Worm (Caenorhabditis elegans) whole organism, young adult: Measurements from ENCODE around the gene srd-33.
A peak's percentile ranks its signal among the peaks of the same experiment; 100 is the strongest.

Experiments
- B0019.2 ChIP-seq: fragments of 200-800 bp; sonication (Bioruptor generic); conservative IDR thresholded peaks from 2 replicates; pipeline ENCODE4 v1.3.6; 2022; ENCODE audit warnings: missing genetic modification reagents, missing genetic modification characterization, missing compliant biosample characterization
- B0035.1 ChIP-seq: sonication (generic microtip); optimal IDR thresholded peaks from 2 replicates; lab custom pipeline; 2016; ENCODE audit warnings: missing genetic modification characterization, mild to moderate bottlenecking, missing compliant biosample characterization, missing genotype, missing genetic modification reagents
- B0336.3 ChIP-seq: fragments of 200-800 bp; sonication (Bioruptor generic); IDR thresholded peaks from 2 replicates; pipeline ENCODE4 v1.3.6; 2022; ENCODE audit warnings: missing genetic modification characterization, missing compliant biosample characterization
- C06A6.2 ChIP-seq: fragments of 200-800 bp; sonication (Bioruptor generic); conservative IDR thresholded peaks from 2 replicates; pipeline ENCODE4 v1.3.6; 2022; ENCODE audit warnings: missing genetic modification characterization, missing compliant biosample characterization
- F23B12.7 ChIP-seq: sonication (generic microtip); optimal IDR thresholded peaks from 2 replicates; lab custom pipeline; 2017; ENCODE audit warnings: missing genetic modification characterization, mild to moderate bottlenecking, missing compliant biosample characterization, antibody characterized with exemption, moderate library complexity; ENCODE audit not compliant: insufficient read depth
- F39B2.1 ChIP-seq: fragments of 200-800 bp; sonication (Bioruptor generic); IDR thresholded peaks from 2 replicates; pipeline ENCODE4 v1.3.6; 2022; ENCODE audit warnings: missing genetic modification reagents, missing genetic modification characterization, missing compliant biosample characterization
- F57A8.1 ChIP-seq: fragments of 200-800 bp; sonication (Bioruptor generic); optimal IDR thresholded peaks from 2 replicates; lab custom pipeline; 2018; ENCODE audit warnings: mild to moderate bottlenecking, missing genetic modification characterization, moderate library complexity, missing compliant biosample characterization
- F57C9.4 ChIP-seq: sonication (generic microtip); optimal IDR thresholded peaks from 2 replicates; lab custom pipeline; 2017; ENCODE audit warnings: mild to moderate bottlenecking, missing genetic modification characterization, missing compliant biosample characterization
- K11D2.4 ChIP-seq: fragments of 200-800 bp; sonication (Bioruptor generic); IDR thresholded peaks from 2 replicates; pipeline ENCODE4 v1.3.6; 2022; ENCODE audit warnings: missing genetic modification reagents, missing genetic modification characterization, missing compliant biosample characterization
- K12H6.12 ChIP-seq: fragments of 200-800 bp; sonication (Bioruptor generic); optimal IDR thresholded peaks from 2 replicates; lab custom pipeline; 2018; ENCODE audit warnings: mild to moderate bottlenecking, missing genetic modification characterization, missing compliant biosample characterization
- Y67H2A.10 ChIP-seq: fragments of 200-800 bp; sonication (Bioruptor generic); conservative IDR thresholded peaks from 2 replicates; pipeline ENCODE4 v1.3.6; 2022; ENCODE audit warnings: missing genetic modification reagents, missing genetic modification characterization, missing compliant biosample characterization
- Y79H2A.3 ChIP-seq: fragments of 200-800 bp; sonication (Bioruptor generic); conservative IDR thresholded peaks from 2 replicates; pipeline ENCODE4 v1.3.6; 2022; ENCODE audit warnings: missing genetic modification reagents, missing genetic modification characterization, missing compliant biosample characterization
- akir-1 ChIP-seq: fragments of 200-800 bp; sonication (Bioruptor generic); optimal IDR thresholded peaks from 2 replicates; lab custom pipeline; 2018; ENCODE audit warnings: mild to moderate bottlenecking, missing genetic modification characterization, moderate library complexity, missing compliant biosample characterization
- ama-1 ChIP-seq, 3 experiments: fragments of 150-350 bp in 1 of 3; sonication (generic microtip) in 2 of 3; optimal IDR thresholded peaks; 2 replicates each; lab custom pipeline; 2014 to 2018; ENCODE audit warnings: missing biosample characterization in 2 of 3, missing genetic modification characterization in 2 of 3, missing genetic modification reagents in 2 of 3
- aptf-2 ChIP-seq: fragments of 200-800 bp; sonication (Bioruptor generic); conservative IDR thresholded peaks from 2 replicates; pipeline ENCODE4 v1.3.6; 2022; ENCODE audit warnings: missing genetic modification reagents, missing genetic modification characterization, missing compliant biosample characterization
- aptf-3 ChIP-seq: fragments of 200-800 bp; sonication (Bioruptor generic); IDR thresholded peaks from 2 replicates; pipeline ENCODE4 v1.3.6; 2022; ENCODE audit warnings: missing genetic modification characterization, missing compliant biosample characterization
- attf-3 ChIP-seq: fragments of 200-800 bp; sonication (Bioruptor generic); conservative IDR thresholded peaks from 2 replicates; pipeline ENCODE4 v1.3.6; 2022; ENCODE audit warnings: missing genetic modification reagents, missing genetic modification characterization, missing compliant biosample characterization
- attf-6 ChIP-seq: fragments of 200-800 bp; sonication (Bioruptor generic); IDR thresholded peaks from 2 replicates; pipeline ENCODE4 v1.3.6; 2022; ENCODE audit warnings: missing genetic modification reagents, missing genetic modification characterization, missing compliant biosample characterization
- bed-1 ChIP-seq: fragments of 200-800 bp; sonication (Bioruptor generic); IDR thresholded peaks from 2 replicates; pipeline ENCODE4 v1.3.6; 2022; ENCODE audit warnings: missing genetic modification reagents, missing genetic modification characterization, missing compliant biosample characterization
- cebp-2 ChIP-seq: fragments of 200-800 bp; sonication (Bioruptor generic); IDR thresholded peaks from 2 replicates; pipeline ENCODE4 v1.3.6; 2022; ENCODE audit warnings: missing genetic modification characterization, missing compliant biosample characterization
- ceh-100 ChIP-seq: fragments of 200-800 bp; sonication (Bioruptor generic); IDR thresholded peaks from 2 replicates; pipeline ENCODE4 v1.3.6; 2022; ENCODE audit warnings: missing genetic modification reagents, missing genetic modification characterization, missing compliant biosample characterization
- ceh-27 ChIP-seq: fragments of 200-800 bp; sonication (Bioruptor generic); optimal IDR thresholded peaks from 2 replicates; lab custom pipeline; 2018; ENCODE audit warnings: mild to moderate bottlenecking, missing genetic modification characterization, moderate library complexity, missing compliant biosample characterization
- ceh-79 ChIP-seq: sonication (generic microtip); optimal IDR thresholded peaks from 2 replicates; lab custom pipeline; 2017; ENCODE audit warnings: mild to moderate bottlenecking, missing genetic modification characterization, missing compliant biosample characterization
- dpl-1 ChIP-seq: fragments of 150-350 bp; optimal IDR thresholded peaks from 2 replicates; lab custom pipeline; 2014; ENCODE audit warnings: missing biosample characterization, missing genetic modification reagents, missing genetic modification characterization
- efl-1 ChIP-seq: fragments of 150-350 bp; optimal IDR thresholded peaks from 2 replicates; lab custom pipeline; 2014; ENCODE audit warnings: missing biosample characterization, missing genetic modification reagents, missing genetic modification characterization
- hlh-26 ChIP-seq: fragments of 200-800 bp; sonication (Bioruptor generic); conservative IDR thresholded peaks from 2 replicates; pipeline ENCODE4 v1.3.6; 2022; ENCODE audit warnings: missing genetic modification reagents, missing genetic modification characterization, missing compliant biosample characterization
- hmg-20 ChIP-seq: fragments of 200-800 bp; sonication (Bioruptor generic); IDR thresholded peaks from 2 replicates; pipeline ENCODE4 v1.3.6; 2022; ENCODE audit warnings: missing genetic modification reagents, missing genetic modification characterization, missing compliant biosample characterization
- hrde-1 ChIP-seq: sonication (generic microtip); optimal IDR thresholded peaks from 2 replicates; lab custom pipeline; 2016; ENCODE audit warnings: missing genetic modification characterization, mild to moderate bottlenecking, missing compliant biosample characterization, moderate library complexity, missing genotype, missing genetic modification reagents, borderline replicate concordance
- lin-26 ChIP-seq: fragments of 200-800 bp; sonication (Bioruptor generic); IDR thresholded peaks from 2 replicates; pipeline ENCODE4 v1.3.6; 2022; ENCODE audit warnings: missing genetic modification reagents, missing genetic modification characterization, missing compliant biosample characterization
- lin-54 ChIP-seq: fragments of 200-800 bp; sonication (Bioruptor generic); optimal IDR thresholded peaks from 2 replicates; lab custom pipeline; 2018; ENCODE audit warnings: mild to moderate bottlenecking, missing genetic modification characterization, missing compliant biosample characterization
- lir-1 ChIP-seq: fragments of 200-800 bp; sonication (Bioruptor generic); conservative IDR thresholded peaks from 2 replicates; pipeline ENCODE4 v1.3.6; 2022; ENCODE audit warnings: missing genetic modification reagents, missing genetic modification characterization, missing compliant biosample characterization
- mcd-1 ChIP-seq: fragments of 200-800 bp; sonication (Bioruptor generic); IDR thresholded peaks from 2 replicates; pipeline ENCODE4 v1.3.6; 2022; ENCODE audit warnings: missing genetic modification reagents, missing genetic modification characterization, missing compliant biosample characterization
- nfya-1 ChIP-seq: sonication (generic microtip); optimal IDR thresholded peaks from 2 replicates; lab custom pipeline; 2017; ENCODE audit warnings: antibody characterized with exemption, missing compliant biosample characterization, missing genetic modification characterization, borderline replicate concordance; ENCODE audit not compliant: insufficient read depth
- nfya-2 ChIP-seq: fragments of 200-800 bp; sonication (Bioruptor generic); IDR thresholded peaks from 2 replicates; pipeline ENCODE4 v1.3.6; 2022; ENCODE audit warnings: missing genetic modification reagents, missing genetic modification characterization, missing compliant biosample characterization
- nhr-120 ChIP-seq: fragments of 200-800 bp; sonication (Bioruptor generic); IDR thresholded peaks from 2 replicates; pipeline ENCODE4 v1.3.6; 2022; ENCODE audit warnings: missing genetic modification characterization, missing compliant biosample characterization
- nhr-179 ChIP-seq: sonication (generic microtip); optimal IDR thresholded peaks from 2 replicates; lab custom pipeline; 2016; ENCODE audit warnings: mild to moderate bottlenecking, missing genetic modification characterization, missing compliant biosample characterization
- rec-8 ChIP-seq, 2 experiments: sonication (generic microtip); optimal IDR thresholded peaks; 2 replicates each; lab custom pipeline; 2016; ENCODE audit warnings: mild to moderate bottlenecking in 2 of 2, missing genetic modification characterization in 2 of 2, missing genetic modification reagents in 2 of 2, missing genotype in 2 of 2, missing biosample characterization in 1 of 2, missing compliant biosample characterization in 1 of 2, moderate library complexity in 1 of 2
- rpc-1 ChIP-seq, 2 experiments: fragments of 150-350 bp in 1 of 2; sonication (generic microtip) in 1 of 2; optimal IDR thresholded peaks; 2 replicates each; lab custom pipeline; 2014 to 2018; ENCODE audit warnings: missing biosample characterization in 1 of 2, missing genetic modification characterization in 1 of 2, missing genetic modification reagents in 1 of 2, missing genotype in 1 of 2
- sea-2 ChIP-seq: fragments of 200-800 bp; sonication (Bioruptor generic); IDR thresholded peaks from 2 replicates; pipeline ENCODE4 v1.3.6; 2022; ENCODE audit warnings: missing genetic modification characterization, missing compliant biosample characterization
- snpc-3.4 ChIP-seq: sonication (generic microtip); optimal IDR thresholded peaks from 2 replicates; lab custom pipeline; 2017; ENCODE audit warnings: missing genetic modification characterization, mild to moderate bottlenecking, missing compliant biosample characterization, antibody characterized with exemption, moderate library complexity, missing genotype, missing genetic modification reagents
- tlf-1 ChIP-seq: fragments of 200-800 bp; sonication (Bioruptor generic); optimal IDR thresholded peaks from 2 replicates; lab custom pipeline; 2018; ENCODE audit warnings: mild to moderate bottlenecking, missing genetic modification characterization, missing compliant biosample characterization
- unc-62 ChIP-seq: fragments of 150-350 bp; optimal IDR thresholded peaks from 2 replicates; lab custom pipeline; 2014; ENCODE audit warnings: missing biosample characterization, missing genetic modification reagents, missing genetic modification characterization
- ztf-18 ChIP-seq: sonication (generic microtip); optimal IDR thresholded peaks from 2 replicates; lab custom pipeline; 2016; ENCODE audit warnings: missing genotype, mild to moderate bottlenecking, missing genetic modification characterization, missing compliant biosample characterization
- ztf-22 ChIP-seq: fragments of 200-800 bp; sonication (Bioruptor generic); optimal IDR thresholded peaks from 2 replicates; lab custom pipeline; 2018; ENCODE audit warnings: mild to moderate bottlenecking, missing genetic modification characterization, moderate library complexity, missing compliant biosample characterization
- ztf-3 ChIP-seq: fragments of 200-800 bp; sonication (Bioruptor generic); optimal IDR thresholded peaks from 2 replicates; lab custom pipeline; 2018; ENCODE audit warnings: mild to moderate bottlenecking, missing genetic modification characterization, missing compliant biosample characterization
- ztf-6 ChIP-seq: fragments of 200-800 bp; sonication (Bioruptor generic); IDR thresholded peaks from 2 replicates; pipeline ENCODE4 v1.3.6; 2022; ENCODE audit warnings: missing genetic modification reagents, missing genetic modification characterization, missing compliant biosample characterization

Gene srd-33

ce11 chrV:4823683-4824391 lies 48.3 kb upstream of the srd-33 start (continued):
- TF ChIP-seq ztf-22 (GFP tag; lab: Kevin White, UChicago) (no peak), ztf-18 (tag; lab: Kevin White, UChicago) (no peak), ceh-79 (tag; lab: Kevin White, UChicago) (peak; percentile 85), ceh-100 (GFP tag; lab: Robert Waterston, UW) (no peak), rpc-1 (optimal IDR thresholded peaks at IDR 0.05; lab: Kevin White, UChicago) (no peak), rpc-1 (tag; optimal IDR thresholded peaks at IDR 0.05; lab: Kevin White, UChicago) (no peak), F23B12.7 (tag; lab: Kevin White, UChicago) (no peak), efl-1 (GFP tag; lab: Kevin White, UChicago) (no peak), tlf-1 (GFP tag; lab: Kevin White, UChicago) (peak; percentile 63), lir-1 (GFP tag; lab: Robert Waterston, UW) (no peak), C06A6.2 (GFP tag; lab: Robert Waterston, UW) (peak; percentile 46), aptf-2 (GFP tag; lab: Robert Waterston, UW) (no peak), lin-54 (GFP tag; lab: Kevin White, UChicago) (peak; percentile 54), B0336.3 (peak; percentile 85), Y79H2A.3 (GFP tag; lab: Robert Waterston, UW) (no peak), unc-62 (GFP tag; lab: Kevin White, UChicago) (no peak), cebp-2 (GFP tag; lab: Robert Waterston, UW) (no peak), nfya-2 (no peak), attf-3 (GFP tag; lab: Robert Waterston, UW) (no peak), Y67H2A.10 (no peak), ama-1 (optimal IDR thresholded peaks at IDR 0.05; lab: Kevin White, UChicago) (peak; percentile 80), ama-1 (GFP tag; optimal IDR thresholded peaks at IDR 0.05; lab: Kevin White, UChicago) (peak; percentile 18 to 62), ztf-6 (GFP tag; lab: Robert Waterston, UW) (no peak), K12H6.12 (tag; lab: Kevin White, UChicago) (peak; percentile 46), attf-6 (GFP tag; lab: Robert Waterston, UW) (no peak), mcd-1 (GFP tag; lab: Robert Waterston, UW) (peak; percentile 11; the same call in 1 of the 2 replicates), F57A8.1 (GFP tag; lab: Kevin White, UChicago) (no peak), dpl-1 (GFP tag; lab: Kevin White, UChicago) (no peak), nhr-179 (tag; lab: Kevin White, UChicago) (no peak), nhr-120 (GFP tag; lab: Robert Waterston, UW) (no peak), bed-1 (no peak), hmg-20 (GFP tag; lab: Robert Waterston, UW) (no peak), F39B2.1 (no peak), F57C9.4 (tag; lab: Kevin White, UChicago) (peak; percentile 83), sea-2 (GFP tag; lab: Robert Waterston, UW) (no peak), nfya-1 (tag; lab: Kevin White, UChicago) (no peak), lin-26 (peak; percentile 56), B0019.2 (no peak), hrde-1 (tag; lab: Kevin White, UChicago) (peak; percentile 62), ztf-3 (GFP tag; lab: Kevin White, UChicago) (peak; percentile 75), B0035.1 (tag; lab: Kevin White, UChicago) (no peak), snpc-3.4 (tag; lab: Kevin White, UChicago) (no peak), hlh-26 (GFP tag; lab: Robert Waterston, UW) (no peak), K11D2.4 (GFP tag; lab: Robert Waterston, UW) (0 out of 2 replicates have a peak, but pooled peaks have one; percentile 31), ceh-27 (no peak), akir-1 (GFP tag; lab: Kevin White, UChicago) (no peak), aptf-3 (GFP tag; lab: Robert Waterston, UW) (peak; percentile 46; the same call in 1 of the 2 replicates), rec-8 (tag; optimal IDR thresholded peaks at IDR 0.05; lab: Kevin White, UChicago) (peak; percentile 7 to 43)
